Fruit fly (Drosophila melanogaster) whole organism, embryonic: ENCODE results near the gene Sk2.

Experiments
- Atf6 ChIP-seq: fragments of 200-800 bp; sonication (Bioruptor generic); IDR thresholded peaks from 2 replicates; pipeline ENCODE4 v1.3.6; 2022; ENCODE audit warnings: missing biosample characterization, missing genetic modification characterization
- CG1024 ChIP-seq: fragments of 200-800 bp; sonication (Bioruptor generic); IDR thresholded peaks from 2 replicates; pipeline ENCODE4 v1.3.6; 2022; ENCODE audit warnings: missing biosample characterization, missing genetic modification characterization
- CG10267 ChIP-seq: fragments of 200-800 bp; sonication (Bioruptor generic); optimal IDR thresholded peaks from 2 replicates; lab custom pipeline; 2018; ENCODE audit warnings: missing biosample characterization, mild to moderate bottlenecking, missing genetic modification characterization, moderate library complexity
- CG10274 ChIP-seq: fragments of 200-800 bp; sonication (Bioruptor generic); optimal IDR thresholded peaks from 3 replicates; lab custom pipeline; 2017; ENCODE audit warnings: missing biosample characterization, mild to moderate bottlenecking, missing genetic modification characterization
- CG10979 ChIP-seq: fragments of 200-800 bp; sonication (Bioruptor generic); optimal IDR thresholded peaks from 2 replicates; lab custom pipeline; 2018; ENCODE audit warnings: missing biosample characterization, mild to moderate bottlenecking, missing genetic modification characterization, moderate library complexity
- CG12391 ChIP-seq: fragments of 200-800 bp; sonication (Bioruptor generic); optimal IDR thresholded peaks from 3 replicates; lab custom pipeline; 2018; ENCODE audit warnings: missing biosample characterization, mild to moderate bottlenecking, missing genetic modification characterization, moderate library complexity
- CG12659 ChIP-seq: fragments of 200-800 bp; sonication (Bioruptor generic); optimal IDR thresholded peaks from 3 replicates; lab custom pipeline; 2017; ENCODE audit warnings: mild to moderate bottlenecking, missing biosample characterization, missing genetic modification reagents, missing genetic modification characterization
- CG15269 ChIP-seq: fragments of 200-800 bp; sonication (Bioruptor generic); optimal IDR thresholded peaks from 2 replicates; lab custom pipeline; 2018; ENCODE audit warnings: missing biosample characterization, mild to moderate bottlenecking, missing genetic modification characterization, moderate library complexity
- CG16813 ChIP-seq: fragments of 200-800 bp; sonication (Bioruptor generic); IDR thresholded peaks from 3 replicates; pipeline ENCODE4 v1.3.6; 2022; ENCODE audit warnings: missing biosample characterization, missing genetic modification characterization; ENCODE audit not compliant: partially characterized antibody
- CG2712 ChIP-seq: fragments of 200-800 bp; optimal IDR thresholded peaks from 3 replicates; lab custom pipeline; 2019; ENCODE audit warnings: missing biosample characterization, mild to moderate bottlenecking, missing genetic modification characterization, moderate library complexity
- CG2889 ChIP-seq: fragments of 200-800 bp; sonication (Bioruptor generic); IDR thresholded peaks from 3 replicates; pipeline ENCODE4 v1.3.6; 2022; ENCODE audit warnings: missing biosample characterization, missing genetic modification characterization
- CG31388 ChIP-seq: fragments of 200-800 bp; sonication (Bioruptor generic); optimal IDR thresholded peaks from 2 replicates; lab custom pipeline; 2016; ENCODE audit warnings: missing biosample characterization, missing genetic modification characterization
- CG32767 ChIP-seq: fragments of 200-800 bp; sonication (Bioruptor generic); IDR thresholded peaks from 2 replicates; pipeline ENCODE4 v1.3.6; 2022; ENCODE audit warnings: missing biosample characterization, missing genetic modification characterization
- CG34376 ChIP-seq: fragments of 200-800 bp; sonication (Bioruptor generic); optimal IDR thresholded peaks from 2 replicates; lab custom pipeline; 2018; ENCODE audit warnings: missing biosample characterization, mild to moderate bottlenecking, missing genetic modification characterization
- CG3838 ChIP-seq: fragments of 200-800 bp; sonication (Bioruptor generic); optimal IDR thresholded peaks from 3 replicates; lab custom pipeline; 2016; ENCODE audit warnings: missing biosample characterization, missing genetic modification characterization
- CG4617 ChIP-seq: fragments of 200-800 bp; sonication (Bioruptor generic); optimal IDR thresholded peaks from 3 replicates; lab custom pipeline; 2016; ENCODE audit warnings: missing biosample characterization, missing genetic modification characterization, borderline replicate concordance
- CG7556 ChIP-seq: fragments of 200-800 bp; sonication (Bioruptor generic); optimal IDR thresholded peaks from 2 replicates; lab custom pipeline; 2017; ENCODE audit warnings: missing biosample characterization, mild to moderate bottlenecking, missing genetic modification characterization
- CG7987 ChIP-seq: fragments of 200-800 bp; sonication (Bioruptor generic); optimal IDR thresholded peaks from 2 replicates; lab custom pipeline; 2018; ENCODE audit warnings: missing biosample characterization, mild to moderate bottlenecking, missing genetic modification characterization, moderate library complexity
- CG8924 ChIP-seq: fragments of 200-800 bp; optimal IDR thresholded peaks from 3 replicates; lab custom pipeline; 2019; ENCODE audit warnings: missing biosample characterization, mild to moderate bottlenecking, missing genetic modification characterization, moderate library complexity
- CHES-1-like ChIP-seq: fragments of 200-800 bp; sonication (Bioruptor generic); optimal IDR thresholded peaks from 2 replicates; lab custom pipeline; 2016; ENCODE audit warnings: missing biosample characterization, missing genetic modification characterization
- Dll ChIP-seq: fragments of 200-800 bp; sonication (Bioruptor generic); IDR thresholded peaks from 4 replicates; pipeline ENCODE4 v1.3.6; 2022; ENCODE audit warnings: missing biosample characterization, missing genetic modification characterization; ENCODE audit not compliant: partially characterized antibody
- HLHmδ ChIP-seq: fragments of 200-800 bp; sonication (Bioruptor generic); optimal IDR thresholded peaks from 2 replicates; lab custom pipeline; 2018; ENCODE audit warnings: missing biosample characterization, mild to moderate bottlenecking, missing genetic modification characterization, moderate library complexity
- Hr78 ChIP-seq, 2 experiments: fragments of 200-800 bp in 1 of 2; fragments of >200 bp in 1 of 2; sonication (Bioruptor generic) in 1 of 2; optimal IDR thresholded peaks; 2 replicates each; lab custom pipeline; 2017 to 2019; ENCODE audit warnings: missing biosample characterization in 2 of 2, missing genetic modification characterization in 2 of 2, mild to moderate bottlenecking in 1 of 2, moderate library complexity in 1 of 2
- Lpt ChIP-seq: fragments of >200 bp; optimal IDR thresholded peaks from 2 replicates; lab custom pipeline; 2018; ENCODE audit warnings: missing biosample characterization, missing genetic modification characterization
- MESR4 ChIP-seq: fragments of 200-800 bp; sonication (Bioruptor generic); optimal IDR thresholded peaks from 2 replicates; lab custom pipeline; 2018; ENCODE audit warnings: missing biosample characterization, mild to moderate bottlenecking, missing genetic modification characterization, moderate library complexity
- MTF-1 ChIP-seq: fragments of 200-800 bp; sonication (Bioruptor generic); optimal IDR thresholded peaks from 2 replicates; lab custom pipeline; 2018; ENCODE audit warnings: missing biosample characterization, mild to moderate bottlenecking, missing genetic modification characterization, borderline replicate concordance
- Med ChIP-seq: fragments of 200-800 bp; sonication (Bioruptor generic); peaks from one replicate; lab custom pipeline; 2016; ENCODE audit warnings: missing biosample characterization, missing genetic modification characterization, mild to moderate bottlenecking, inconsistent platforms, moderate library complexity
- ato ChIP-seq: fragments of 200-800 bp; sonication (Bioruptor generic); IDR thresholded peaks from 2 replicates; pipeline ENCODE4 v1.3.6; 2022; ENCODE audit warnings: missing biosample characterization, missing genetic modification characterization; ENCODE audit not compliant: partially characterized antibody
- br ChIP-seq: fragments of >200 bp; optimal IDR thresholded peaks from 2 replicates; lab custom pipeline; 2017
- bsh ChIP-seq, 2 experiments: fragments of 200-800 bp; sonication (Bioruptor generic); optimal IDR thresholded peaks; 2 replicates each; lab custom pipeline; 2017 to 2018; ENCODE audit warnings: mild to moderate bottlenecking in 2 of 2, missing biosample characterization in 2 of 2, missing genetic modification characterization in 2 of 2, moderate library complexity in 1 of 2
- chinmo ChIP-seq: fragments of 200-800 bp; sonication (Bioruptor generic); IDR thresholded peaks from 4 replicates; pipeline ENCODE4 v1.3.6; 2022; ENCODE audit warnings: missing biosample characterization, missing genetic modification characterization; ENCODE audit not compliant: partially characterized antibody
- chm ChIP-seq: fragments of 200-800 bp; sonication (Bioruptor generic); IDR thresholded peaks from 2 replicates; pipeline ENCODE4 v1.3.6; 2022; ENCODE audit warnings: missing biosample characterization, missing genetic modification characterization
- crol ChIP-seq: fragments of 200-800 bp; sonication (Bioruptor generic); IDR thresholded peaks from 2 replicates; pipeline ENCODE4 v1.3.6; 2022; ENCODE audit warnings: missing biosample characterization, missing genetic modification characterization
- en ChIP-seq: fragments of 200-800 bp; sonication (Bioruptor generic); optimal IDR thresholded peaks from 2 replicates; lab custom pipeline; 2016; ENCODE audit warnings: missing biosample characterization, missing genetic modification characterization
- gcm ChIP-seq: fragments of 200-800 bp; sonication (Bioruptor generic); optimal IDR thresholded peaks from 2 replicates; lab custom pipeline; 2019; ENCODE audit warnings: missing biosample characterization, mild to moderate bottlenecking, missing genetic modification characterization, moderate library complexity
- hbn ChIP-seq: fragments of 200-800 bp; sonication (Bioruptor generic); IDR thresholded peaks from 2 replicates; pipeline ENCODE4 v1.3.6; 2022; ENCODE audit warnings: missing biosample characterization, missing genetic modification characterization; ENCODE audit not compliant: partially characterized antibody
- hkb ChIP-seq, 2 experiments: fragments of 200-800 bp in 1 of 2; fragments of >200 bp in 1 of 2; sonication (Bioruptor generic) in 1 of 2; IDR thresholded peaks in 1 of 2; optimal IDR thresholded peaks in 1 of 2; 2 replicates each; pipeline versions ENCODE4 v1.3.6 to Lab custom; 2017 to 2022; ENCODE audit warnings: missing biosample characterization in 1 of 2, missing genetic modification characterization in 1 of 2
- insv ChIP-seq, 2 experiments: fragments of 200-800 bp; sonication (Bioruptor generic); optimal IDR thresholded peaks; 3 replicates each; lab custom pipeline; 2016 to 2018; ENCODE audit warnings: missing biosample characterization in 2 of 2, missing genetic modification characterization in 2 of 2
- kni ChIP-seq: fragments of 200-800 bp; sonication (Bioruptor generic); optimal IDR thresholded peaks from 3 replicates; lab custom pipeline; 2017; ENCODE audit warnings: mild to moderate bottlenecking, missing biosample characterization, missing genetic modification reagents, missing genetic modification characterization
- lab ChIP-seq: fragments of 200-800 bp; sonication (Bioruptor generic); optimal IDR thresholded peaks from 3 replicates; lab custom pipeline; 2017; ENCODE audit warnings: missing biosample characterization, missing genetic modification characterization, mild to moderate bottlenecking, moderate library complexity, missing genetic modification reagents
- odd ChIP-seq: fragments of 200-800 bp; sonication (Bioruptor generic); optimal IDR thresholded peaks from 2 replicates; lab custom pipeline; 2017; ENCODE audit warnings: missing biosample characterization, mild to moderate bottlenecking, missing genetic modification characterization
- scrt ChIP-seq: fragments of 200-800 bp; sonication (Bioruptor generic); optimal IDR thresholded peaks from 2 replicates; lab custom pipeline; 2018; ENCODE audit warnings: missing biosample characterization, mild to moderate bottlenecking, missing genetic modification characterization, moderate library complexity
- sna ChIP-seq: fragments of 200-800 bp; sonication (Bioruptor generic); IDR thresholded peaks from 2 replicates; pipeline ENCODE4 v1.3.6; 2022; ENCODE audit warnings: missing biosample characterization, missing genetic modification characterization; ENCODE audit not compliant: partially characterized antibody
- tll ChIP-seq, 2 experiments: fragments of 200-800 bp in 1 of 2; fragments of >200 bp in 1 of 2; sonication (Bioruptor generic) in 1 of 2; optimal IDR thresholded peaks; 2 replicates each; lab custom pipeline; 2017 to 2019; ENCODE audit warnings: missing biosample characterization in 2 of 2, missing genetic modification characterization in 2 of 2, mild to moderate bottlenecking in 1 of 2, moderate library complexity in 1 of 2
- zen ChIP-seq: fragments of 200-800 bp; sonication (Bioruptor generic); optimal IDR thresholded peaks from 3 replicates; lab custom pipeline; 2018; ENCODE audit warnings: missing biosample characterization, mild to moderate bottlenecking, missing genetic modification characterization, moderate library complexity
- zfh2 ChIP-seq: fragments of 200-800 bp; sonication (Bioruptor generic); optimal IDR thresholded peaks from 2 replicates; lab custom pipeline; 2016; ENCODE audit warnings: missing biosample characterization, missing genetic modification characterization

The Sk2 gene

DNA sequence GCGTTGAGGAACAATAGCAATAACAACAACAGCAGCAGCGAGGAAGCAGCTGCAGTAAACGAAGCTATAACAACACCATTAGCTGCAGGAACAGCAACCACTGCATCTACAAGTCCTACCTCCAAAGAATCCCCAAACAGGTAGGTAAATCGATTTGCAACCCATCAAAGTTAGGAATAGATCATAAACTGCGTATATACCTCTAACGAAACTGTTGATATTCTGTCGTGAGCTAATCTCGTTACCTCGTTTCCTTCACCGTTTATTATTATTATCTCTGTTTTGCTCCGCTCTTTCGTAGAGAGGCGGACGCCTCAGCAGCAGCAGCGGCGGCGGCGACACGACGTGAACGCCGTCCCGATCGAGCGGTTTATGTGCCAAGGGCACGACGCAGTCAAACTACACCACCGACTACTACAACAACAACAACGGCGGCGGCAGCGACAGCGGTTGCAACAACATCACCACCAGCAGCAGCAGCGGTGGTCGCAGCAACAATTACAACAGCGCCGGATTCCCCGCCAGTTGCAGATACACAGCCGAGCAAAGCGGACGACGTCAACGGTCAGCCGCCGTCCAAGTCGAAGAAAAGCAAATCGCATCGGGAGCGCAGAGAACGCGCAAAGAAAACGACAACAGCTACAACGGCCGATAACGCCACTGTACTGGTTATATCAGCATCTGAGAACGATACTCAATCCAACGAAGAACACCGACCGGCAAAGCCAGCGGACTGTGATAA lies 8.9 kb upstream of the Sk2 start (continued):
- peak; percentile 23; the same call in 1 of the 2 replicates for TF ChIP-seq ato
- TF ChIP-seq CG2889 (GFP tag; lab: Robert Waterston, UW), result no peak
- no peak for TF ChIP-seq Hr78 (GFP tag; optimal IDR thresholded peaks at IDR 0.05; lab: Kevin White, UChicago)
- TF ChIP-seq en (GFP tag; lab: Kevin White, UChicago), result no peak
- TF ChIP-seq crol (GFP tag; lab: Robert Waterston, UW), result peak; percentile 48; the same call in 1 of the 2 replicates
- TF ChIP-seq CG7556 (GFP tag; lab: Kevin White, UChicago), result no peak
- TF ChIP-seq tll (GFP tag; optimal IDR thresholded peaks at IDR 0.05; lab: Kevin White, UChicago), result peak in 1 of 2 experiments; percentile 73
- TF ChIP-seq gcm, result peak; percentile 23
- TF ChIP-seq CG34376, result peak; percentile 63
- TF ChIP-seq sna (GFP tag; lab: Robert Waterston, UW), result no peak
- no peak for TF ChIP-seq CG31388 (GFP tag; lab: Kevin White, UChicago)
- peak; percentile 85 for TF ChIP-seq Med (GFP tag; lab: Kevin White, UChicago)
- TF ChIP-seq CG1024 (GFP tag; lab: Robert Waterston, UW), result 0 out of 2 replicates have a peak, but pooled peaks have one; percentile 16
- TF ChIP-seq CG32767, result peak; percentile 64; the same call in 1 of the 2 replicates
- TF ChIP-seq chm (GFP tag; lab: Robert Waterston, UW), result peak; percentile 68; the same call in 1 of the 2 replicates
- TF ChIP-seq CHES-1-like (GFP tag; lab: Kevin White, UChicago), result no peak
- peak; percentile 0 for TF ChIP-seq CG10267 (tag; lab: Kevin White, UChicago)
- no peak for TF ChIP-seq CG12659 (GFP tag; lab: Kevin White, UChicago)
- peak; percentile 49 for TF ChIP-seq odd (GFP tag; lab: Kevin White, UChicago)
- peak; percentile 52 for TF ChIP-seq zen (tag; lab: Kevin White, UChicago)
- peak; percentile 50 for TF ChIP-seq CG8924 (tag; lab: Kevin White, UChicago)
- TF ChIP-seq lab (GFP tag; lab: Kevin White, UChicago), result peak; percentile 22
- TF ChIP-seq CG10979, result peak; percentile 16
- TF ChIP-seq bsh (GFP tag; optimal IDR thresholded peaks at IDR 0.05; lab: Kevin White, UChicago), result no peak
- TF ChIP-seq CG16813 (GFP tag; lab: Robert Waterston, UW), result 0 out of 3 replicates have a peak, but pooled peaks have one; percentile 7
- peak; percentile 61 for TF ChIP-seq kni (GFP tag; lab: Kevin White, UChicago)
- no peak for TF ChIP-seq Lpt (GFP tag; lab: Kevin White, UChicago)
- peak; percentile 10 for TF ChIP-seq MESR4
- peak in 1 of 2 experiments; percentile 12 for TF ChIP-seq insv (GFP tag; optimal IDR thresholded peaks at IDR 0.05; lab: Kevin White, UChicago)
- no peak for TF ChIP-seq Dll (GFP tag; lab: Robert Waterston, UW)
- peak; percentile 94; the same call in 3 of the 4 replicates for TF ChIP-seq chinmo (GFP tag; lab: Robert Waterston, UW)
- TF ChIP-seq CG2712 (tag; lab: Kevin White, UChicago), result peak; percentile 32
- TF ChIP-seq CG12391 (tag; lab: Kevin White, UChicago), result peak; percentile 7
- no peak for TF ChIP-seq zfh2 (GFP tag; lab: Kevin White, UChicago)
- peak; percentile 51 for TF ChIP-seq HLHmδ (GFP tag; lab: Kevin White, UChicago)
- TF ChIP-seq hbn (GFP tag; lab: Robert Waterston, UW), result no peak
- no peak for TF ChIP-seq scrt (GFP tag; lab: Kevin White, UChicago)
- no peak for TF ChIP-seq hkb (optimal IDR thresholded peaks at IDR 0.05; lab: Kevin White, UChicago)
- TF ChIP-seq hkb (GFP tag; IDR thresholded peaks at IDR 0.05; lab: Robert Waterston, UW), result peak; percentile 54
- TF ChIP-seq CG15269, result peak; percentile 30
- peak; percentile 21 for TF ChIP-seq CG7987 (GFP tag; lab: Kevin White, UChicago)
- TF ChIP-seq Atf6 (GFP tag; lab: Robert Waterston, UW), result 0 out of 2 replicates have a peak, but pooled peaks have one; percentile 37
- TF ChIP-seq CG3838 (GFP tag; lab: Kevin White, UChicago), result no peak
- TF ChIP-seq CG4617 (GFP tag; lab: Kevin White, UChicago), result no peak
- TF ChIP-seq MTF-1 (GFP tag; lab: Kevin White, UChicago), result peak; percentile 28
- TF ChIP-seq CG10274 (GFP tag; lab: Kevin White, UChicago), result no peak
- TF ChIP-seq br (lab: Kevin White, UChicago), result no peak
